Fruit fly (Drosophila melanogaster) whole organism, embryonic: Measurements from ENCODE around the gene Rdh.

Experiments used
- BEAF-32 ChIP-seq: fragments of 200-800 bp; sonication (Bioruptor generic); optimal IDR thresholded peaks from 3 replicates; lab custom pipeline; 2017; ENCODE audit warnings: missing biosample characterization, missing genetic modification characterization, mild to moderate bottlenecking, moderate library complexity, missing genetic modification reagents
- CG10462 ChIP-seq: fragments of 200-800 bp; sonication (Bioruptor generic); optimal IDR thresholded peaks from 2 replicates; lab custom pipeline; 2016; ENCODE audit warnings: missing biosample characterization, missing genetic modification characterization
- CG10565 ChIP-seq: fragments of 200-800 bp; sonication (Bioruptor generic); optimal IDR thresholded peaks from 3 replicates; lab custom pipeline; 2016; ENCODE audit warnings: missing biosample characterization, mild to moderate bottlenecking, missing genetic modification characterization
- CG11398 ChIP-seq: fragments of 200-800 bp; sonication (Bioruptor generic); optimal IDR thresholded peaks from 2 replicates; lab custom pipeline; 2016; ENCODE audit warnings: missing biosample characterization, missing genetic modification characterization
- CG14441 ChIP-seq: fragments of 200-800 bp; sonication (Bioruptor generic); IDR thresholded peaks from 2 replicates; pipeline ENCODE4 v1.3.6; 2022; ENCODE audit warnings: missing biosample characterization, missing genetic modification characterization
- CG15479 ChIP-seq: fragments of 200-800 bp; sonication (Bioruptor generic); optimal IDR thresholded peaks from 3 replicates; lab custom pipeline; 2019; ENCODE audit warnings: missing biosample characterization, mild to moderate bottlenecking, missing genetic modification characterization, moderate library complexity
- CG1647 ChIP-seq: fragments of 200-800 bp; sonication (Bioruptor generic); optimal IDR thresholded peaks from 3 replicates; lab custom pipeline; 2016; ENCODE audit warnings: missing biosample characterization, missing genetic modification characterization
- CG16863 ChIP-seq: fragments of 200-800 bp; sonication (Bioruptor generic); optimal IDR thresholded peaks from 3 replicates; lab custom pipeline; 2016; ENCODE audit warnings: missing biosample characterization, missing genetic modification characterization
- CG2116 ChIP-seq: fragments of 200-800 bp; sonication (Bioruptor generic); optimal IDR thresholded peaks from 3 replicates; lab custom pipeline; 2018; ENCODE audit warnings: missing biosample characterization, mild to moderate bottlenecking, missing genetic modification characterization
- CG2712 ChIP-seq: fragments of 200-800 bp; optimal IDR thresholded peaks from 3 replicates; lab custom pipeline; 2019; ENCODE audit warnings: missing biosample characterization, mild to moderate bottlenecking, missing genetic modification characterization, moderate library complexity
- CG30020 ChIP-seq: fragments of 200-800 bp; optimal IDR thresholded peaks from 2 replicates; lab custom pipeline; 2019; ENCODE audit warnings: missing biosample characterization, mild to moderate bottlenecking, missing genetic modification characterization, moderate library complexity
- CG6254 ChIP-seq: fragments of 200-800 bp; sonication (Bioruptor generic); optimal IDR thresholded peaks from 3 replicates; lab custom pipeline; 2017; ENCODE audit warnings: mild to moderate bottlenecking, missing biosample characterization, missing genetic modification reagents, missing genetic modification characterization
- CG7271 ChIP-seq: fragments of 200-800 bp; sonication (Bioruptor generic); optimal IDR thresholded peaks from 2 replicates; lab custom pipeline; 2018; ENCODE audit warnings: missing biosample characterization, mild to moderate bottlenecking, missing genetic modification characterization, moderate library complexity
- CG8924 ChIP-seq: fragments of 200-800 bp; optimal IDR thresholded peaks from 3 replicates; lab custom pipeline; 2019; ENCODE audit warnings: missing biosample characterization, mild to moderate bottlenecking, missing genetic modification characterization, moderate library complexity
- Eip74EF ChIP-seq, 2 experiments: fragments of 200-800 bp in 1 of 2; fragments of >200 bp in 1 of 2; sonication (Bioruptor generic) in 1 of 2; optimal IDR thresholded peaks; 2 replicates each; lab custom pipeline; 2017 to 2019; ENCODE audit warnings: missing biosample characterization in 2 of 2, missing genetic modification characterization in 2 of 2, mild to moderate bottlenecking in 1 of 2, moderate library complexity in 1 of 2
- Ets65A ChIP-seq: fragments of 200-800 bp; sonication (Bioruptor generic); peaks from one replicate; lab custom pipeline; 2016; ENCODE audit warnings: missing biosample characterization, missing genetic modification characterization
- Fer3 ChIP-seq: fragments of 200-800 bp; sonication (Bioruptor generic); optimal IDR thresholded peaks from 2 replicates; lab custom pipeline; 2018; ENCODE audit warnings: missing biosample characterization, mild to moderate bottlenecking, missing genetic modification characterization, moderate library complexity
- Hmx ChIP-seq: fragments of 200-800 bp; sonication (Bioruptor generic); optimal IDR thresholded peaks from 2 replicates; lab custom pipeline; 2016; ENCODE audit warnings: missing biosample characterization, missing genetic modification characterization
- Hr3 ChIP-seq: fragments of 200-800 bp; sonication (Bioruptor generic); optimal IDR thresholded peaks from 3 replicates; lab custom pipeline; 2016; ENCODE audit warnings: missing biosample characterization, missing genetic modification characterization
- Hr39 ChIP-seq: fragments of >200 bp; optimal IDR thresholded peaks from 2 replicates; lab custom pipeline; 2017
- Max ChIP-seq: fragments of 200-800 bp; sonication (Bioruptor generic); optimal IDR thresholded peaks from 2 replicates; lab custom pipeline; 2016; ENCODE audit warnings: missing biosample characterization, mild to moderate bottlenecking, missing genetic modification characterization
- Optix ChIP-seq: fragments of 200-800 bp; sonication (Bioruptor generic); IDR thresholded peaks from 3 replicates; pipeline ENCODE4 v1.3.6; 2022; ENCODE audit warnings: missing biosample characterization, missing genetic modification characterization
- Pdp1 ChIP-seq, 2 experiments: fragments of 200-800 bp; sonication (Bioruptor generic); optimal IDR thresholded peaks; 3 replicates each; lab custom pipeline; 2016; ENCODE audit warnings: missing biosample characterization in 2 of 2, missing genetic modification characterization in 2 of 2, mild to moderate bottlenecking in 1 of 2, moderate library complexity in 1 of 2
- Ravus ChIP-seq: fragments of 200-800 bp; sonication (Bioruptor generic); IDR thresholded peaks from 2 replicates; pipeline ENCODE4 v1.3.6; 2022; ENCODE audit warnings: missing biosample characterization, missing genetic modification characterization
- Xbp1 ChIP-seq: fragments of 200-800 bp; sonication (Bioruptor generic); optimal IDR thresholded peaks from 3 replicates; lab custom pipeline; 2016; ENCODE audit warnings: missing biosample characterization, mild to moderate bottlenecking, missing genetic modification characterization
- YL-1 ChIP-seq: fragments of 200-800 bp; sonication (Bioruptor generic); optimal IDR thresholded peaks from 3 replicates; lab custom pipeline; 2017; ENCODE audit warnings: missing biosample characterization, mild to moderate bottlenecking, missing genetic modification characterization
- abd-A ChIP-seq: fragments of 200-800 bp; sonication (Bioruptor generic); optimal IDR thresholded peaks from 3 replicates; lab custom pipeline; 2019; ENCODE audit warnings: missing biosample characterization, mild to moderate bottlenecking, missing genetic modification characterization, moderate library complexity
- aop ChIP-seq: fragments of 200-800 bp; sonication (Bioruptor generic); IDR thresholded peaks from 2 replicates; pipeline ENCODE4 v1.3.6; 2022; ENCODE audit warnings: missing biosample characterization, missing genetic modification characterization
- ap ChIP-seq: fragments of 200-800 bp; sonication (Bioruptor generic); IDR thresholded peaks from 2 replicates; pipeline ENCODE4 v1.3.6; 2022; ENCODE audit warnings: missing biosample characterization, missing genetic modification characterization
- ato ChIP-seq: fragments of 200-800 bp; sonication (Bioruptor generic); IDR thresholded peaks from 2 replicates; pipeline ENCODE4 v1.3.6; 2022; ENCODE audit warnings: missing biosample characterization, missing genetic modification characterization; ENCODE audit not compliant: partially characterized antibody
- chif ChIP-seq, 2 experiments: fragments of 200-800 bp; sonication (Bioruptor generic); optimal IDR thresholded peaks; 3 replicates each; lab custom pipeline; 2016; ENCODE audit warnings: missing biosample characterization in 2 of 2, missing genetic modification characterization in 2 of 2
- dati ChIP-seq: fragments of 200-800 bp; sonication (Bioruptor generic); IDR thresholded peaks from 2 replicates; pipeline ENCODE4 v1.3.6; 2022; ENCODE audit warnings: missing biosample characterization, missing genetic modification characterization
- dmrt11E ChIP-seq: fragments of 200-800 bp; sonication (Bioruptor generic); optimal IDR thresholded peaks from 3 replicates; lab custom pipeline; 2018; ENCODE audit warnings: missing biosample characterization, mild to moderate bottlenecking, missing genetic modification characterization, moderate library complexity
- dysf ChIP-seq: fragments of 200-800 bp; sonication (Bioruptor generic); IDR thresholded peaks from 3 replicates; pipeline ENCODE4 v1.3.6; 2022; ENCODE audit warnings: missing biosample characterization, missing genetic modification characterization
- exex ChIP-seq: fragments of 200-800 bp; sonication (Bioruptor generic); optimal IDR thresholded peaks from 4 replicates; lab custom pipeline; 2018; ENCODE audit warnings: missing biosample characterization, mild to moderate bottlenecking, missing genetic modification characterization, moderate library complexity
- fu2 ChIP-seq: fragments of 200-800 bp; sonication (Bioruptor generic); optimal IDR thresholded peaks from 2 replicates; lab custom pipeline; 2016; ENCODE audit warnings: missing biosample characterization, missing genetic modification characterization
- ham ChIP-seq: fragments of 200-800 bp; sonication (Bioruptor generic); IDR thresholded peaks from 2 replicates; pipeline ENCODE4 v1.3.6; 2022; ENCODE audit warnings: missing biosample characterization, missing genetic modification characterization
- insv ChIP-seq, 2 experiments: fragments of 200-800 bp; sonication (Bioruptor generic); optimal IDR thresholded peaks; 3 replicates each; lab custom pipeline; 2016 to 2018; ENCODE audit warnings: missing biosample characterization in 2 of 2, missing genetic modification characterization in 2 of 2
- jing ChIP-seq: fragments of 200-800 bp; sonication (Bioruptor generic); optimal IDR thresholded peaks from 2 replicates; lab custom pipeline; 2018; ENCODE audit warnings: missing biosample characterization, mild to moderate bottlenecking, missing genetic modification characterization
- jumu ChIP-seq: fragments of 200-800 bp; sonication (Bioruptor generic); optimal IDR thresholded peaks from 3 replicates; lab custom pipeline; 2016; ENCODE audit warnings: missing biosample characterization, missing genetic modification characterization
- kah ChIP-seq: fragments of 200-800 bp; sonication (Bioruptor generic); optimal IDR thresholded peaks from 2 replicates; lab custom pipeline; 2018; ENCODE audit warnings: missing biosample characterization, mild to moderate bottlenecking, missing genetic modification characterization
- luna ChIP-seq: fragments of 200-800 bp; sonication (Bioruptor generic); optimal IDR thresholded peaks from 2 replicates; lab custom pipeline; 2016; ENCODE audit warnings: missing biosample characterization, missing genetic modification characterization
- mam ChIP-seq: fragments of 200-800 bp; sonication (Bioruptor generic); optimal IDR thresholded peaks from 3 replicates; lab custom pipeline; 2016; ENCODE audit warnings: missing biosample characterization, missing genetic modification characterization
- nerfin-1 ChIP-seq: fragments of 200-800 bp; sonication (Bioruptor generic); optimal IDR thresholded peaks from 3 replicates; lab custom pipeline; 2019; ENCODE audit warnings: missing biosample characterization, mild to moderate bottlenecking, missing genetic modification characterization, moderate library complexity
- nerfin-2 ChIP-seq: fragments of 200-800 bp; sonication (Bioruptor generic); IDR thresholded peaks from 2 replicates; pipeline ENCODE4 v1.3.6; 2022; ENCODE audit warnings: missing biosample characterization, missing genetic modification characterization; ENCODE audit not compliant: partially characterized antibody
- oc ChIP-seq: fragments of 200-800 bp; sonication (Bioruptor generic); optimal IDR thresholded peaks from 2 replicates; lab custom pipeline; 2018; ENCODE audit warnings: missing biosample characterization, mild to moderate bottlenecking, missing genetic modification characterization, moderate library complexity
- onecut ChIP-seq: fragments of 200-800 bp; sonication (Bioruptor generic); IDR thresholded peaks from 2 replicates; pipeline ENCODE4 v1.3.6; 2022; ENCODE audit warnings: missing biosample characterization, missing genetic modification characterization
- toy ChIP-seq: fragments of 200-800 bp; sonication (Bioruptor generic); IDR thresholded peaks from 2 replicates; pipeline ENCODE4 v1.3.6; 2022; ENCODE audit warnings: missing biosample characterization, missing genetic modification characterization
- wdn ChIP-seq: fragments of 200-800 bp; sonication (Bioruptor generic); IDR thresholded peaks from 2 replicates; pipeline ENCODE4 v1.3.6; 2022; ENCODE audit warnings: missing biosample characterization, missing genetic modification characterization

Rdh gene

dm6 chr3L:3862504-3863380 lies 37.5 kb downstream of the Rdh start (continued):
- TF ChIP-seq CG8924 (tag; lab: Kevin White, UChicago) (peak; percentile 83), CG6254 (GFP tag; lab: Kevin White, UChicago) (peak; percentile 63), abd-A (tag; lab: Kevin White, UChicago) (no peak), dati (GFP tag; lab: Robert Waterston, UW) (no peak), jumu (no peak), mam (GFP tag; lab: Kevin White, UChicago) (no peak), jing (GFP tag; lab: Kevin White, UChicago) (peak; percentile 71), luna (no peak), CG2712 (tag; lab: Kevin White, UChicago) (peak; percentile 84), chif (GFP tag; optimal IDR thresholded peaks at IDR 0.05; lab: Kevin White, UChicago) (peak; percentile 70 to 89), kah (GFP tag; lab: Kevin White, UChicago) (no peak), fu2 (GFP tag; lab: Kevin White, UChicago) (peak; percentile 7), CG16863 (GFP tag; lab: Kevin White, UChicago) (peak; percentile 77), ap (peak; percentile 31; the same call in 1 of the 2 replicates), Eip74EF (GFP tag; optimal IDR thresholded peaks at IDR 0.05; lab: Kevin White, UChicago) (peak in 1 of 2 experiments; percentile 49), ato (GFP tag; lab: Robert Waterston, UW) (no peak), Ravus (GFP tag; lab: Robert Waterston, UW) (no peak), dysf (0 out of 3 replicates have a peak, but pooled peaks have one; percentile 36), BEAF-32 (GFP tag; lab: Kevin White, UChicago) (no peak), Xbp1 (peak; percentile 74), oc (tag; lab: Kevin White, UChicago) (no peak), exex (tag; lab: Kevin White, UChicago) (no peak), toy (GFP tag; lab: Robert Waterston, UW) (no peak), wdn (GFP tag; lab: Robert Waterston, UW) (no peak), Fer3 (tag; lab: Kevin White, UChicago) (peak; percentile 46), ham (GFP tag; lab: Robert Waterston, UW) (no peak), nerfin-2 (GFP tag; lab: Robert Waterston, UW) (no peak), CG1647 (GFP tag; lab: Kevin White, UChicago) (peak; percentile 36), nerfin-1 (tag; lab: Kevin White, UChicago) (peak; percentile 62), Ets65A (GFP tag; lab: Kevin White, UChicago) (peak; percentile 93), Hr39 (lab: Kevin White, UChicago) (no peak), insv (GFP tag; optimal IDR thresholded peaks at IDR 0.05; lab: Kevin White, UChicago) (no peak), dmrt11E (tag; lab: Kevin White, UChicago) (peak; percentile 95), YL-1 (GFP tag; lab: Kevin White, UChicago) (no peak), Hr3 (GFP tag; lab: Kevin White, UChicago) (peak; percentile 67), CG30020 (peak; percentile 15), CG15479 (GFP tag; lab: Kevin White, UChicago) (no peak), Hmx (no peak), CG2116 (GFP tag; lab: Kevin White, UChicago) (no peak), Max (GFP tag; lab: Kevin White, UChicago) (peak; percentile 63), onecut (GFP tag; lab: Robert Waterston, UW) (peak; percentile 59), CG11398 (GFP tag; lab: Kevin White, UChicago) (peak; percentile 72), Pdp1 (GFP tag; optimal IDR thresholded peaks at IDR 0.05; lab: Kevin White, UChicago) (peak in 1 of 2 experiments; percentile 75), CG10565 (GFP tag; lab: Kevin White, UChicago) (peak; percentile 39), CG7271 (tag; lab: Kevin White, UChicago) (peak; percentile 14), aop (no peak), Optix (GFP tag; lab: Robert Waterston, UW) (peak; percentile 31; the same call in 1 of the 3 replicates), CG14441 (GFP tag; lab: Robert Waterston, UW) (0 out of 2 replicates have a peak, but pooled peaks have one; percentile 10), CG10462 (GFP tag; lab: Kevin White, UChicago) (peak; percentile 63)
